Fruit fly (Drosophila melanogaster): Measurements from ENCODE around the gene mdu.

Gene mdu

DNA sequence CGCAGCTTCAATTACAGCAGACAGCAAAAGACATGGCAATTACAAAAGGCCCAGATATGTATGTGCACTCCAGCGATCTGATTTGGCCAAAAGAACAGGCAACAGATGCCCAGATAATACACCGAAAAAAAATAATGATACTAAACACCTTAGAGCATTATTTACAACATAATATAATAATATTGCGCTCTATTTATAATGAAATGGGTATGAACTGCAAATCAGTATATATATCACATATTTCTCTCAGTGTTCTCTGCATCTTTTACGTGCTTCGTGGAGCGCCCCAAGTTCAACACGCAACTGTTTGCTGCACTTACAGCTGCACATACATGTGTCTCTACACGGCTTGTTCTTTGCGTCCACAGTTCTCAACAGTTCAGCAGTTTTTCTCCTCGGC is 10.6 kb downstream of the mdu start (continued):
- peak; percentile 20 for TF ChIP-seq CG1621 (tag; optimal IDR thresholded peaks at IDR 0.05)
- peak; percentile 72 for TF ChIP-seq lz (GFP tag; optimal IDR thresholded peaks at IDR 0.05)
- TF ChIP-seq Eip78C (GFP tag) = peak; percentile 91
- peak; percentile 70 for TF ChIP-seq topi (GFP tag; optimal IDR thresholded peaks at IDR 0.05)
- peak; percentile 29 for TF ChIP-seq Hr39 (GFP tag; optimal IDR thresholded peaks at IDR 0.05)
- peak; percentile 71 for TF ChIP-seq esn (GFP tag; optimal IDR thresholded peaks at IDR 0.05)
- TF ChIP-seq dsx (GFP tag; optimal IDR thresholded peaks at IDR 0.05; ENCODE audit: poor library complexity, severe bottlenecking) = peak; percentile 62
- TF ChIP-seq CG11902 (GFP tag; optimal IDR thresholded peaks at IDR 0.05) = no peak

DNA sequence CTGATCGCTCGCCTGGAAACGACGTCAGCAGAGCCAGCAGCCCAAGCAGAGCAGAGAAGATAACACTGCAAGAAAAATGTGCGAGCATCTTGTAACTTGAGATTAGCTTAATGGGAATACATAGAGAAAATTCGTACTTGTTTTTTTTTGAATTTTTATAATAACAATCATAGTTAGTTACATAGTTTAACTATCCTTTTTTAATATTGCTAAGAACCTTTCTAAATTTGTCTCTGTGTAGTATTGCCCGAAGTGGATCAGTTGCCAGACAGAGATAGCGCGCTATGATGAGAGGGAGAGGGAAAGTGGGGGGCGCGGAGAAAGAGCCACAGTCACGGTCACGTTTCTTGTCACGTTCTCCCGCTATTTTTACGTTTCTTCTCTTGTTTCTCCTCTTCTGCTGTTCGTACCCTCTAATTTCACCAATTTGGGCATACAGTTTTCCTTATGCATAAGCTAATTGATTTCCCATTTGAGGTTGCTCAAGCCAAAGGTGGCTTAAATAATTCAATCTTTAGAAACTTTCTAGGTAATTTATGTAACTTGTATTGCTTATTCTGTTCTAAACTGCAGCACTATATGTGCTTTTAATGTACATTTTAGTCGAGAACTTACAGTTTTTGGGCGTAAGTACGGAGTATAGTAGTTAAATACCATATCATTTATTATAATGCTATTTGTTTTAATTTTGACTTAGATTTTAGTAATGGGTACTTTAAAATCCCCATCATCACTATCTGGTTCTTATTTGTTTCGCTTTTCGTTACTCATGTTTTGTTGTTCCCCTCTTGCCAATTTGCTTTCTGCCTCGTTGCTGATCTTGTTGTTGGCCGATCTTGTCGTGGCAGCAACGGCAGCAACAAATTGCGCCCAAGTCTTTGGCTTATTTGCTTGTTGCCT is 14.0 kb downstream of the mdu start:
- TF ChIP-seq CG6854 (GFP tag; optimal IDR thresholded peaks at IDR 0.05) (peak; percentile 86), Sox15 (GFP tag; optimal IDR thresholded peaks at IDR 0.05) (peak; percentile 80), eg (GFP tag; IDR thresholded peaks at IDR 0.05) (peak; percentile 90), lz (GFP tag; optimal IDR thresholded peaks at IDR 0.05) (peak; percentile 94), Ets21C (GFP tag; optimal IDR thresholded peaks at IDR 0.05) (peak; percentile 86), esn (GFP tag; optimal IDR thresholded peaks at IDR 0.05) (peak; percentile 96), CG15336 (GFP tag; IDR thresholded peaks at IDR 0.05) (peak; percentile 86), salr (GFP tag; optimal IDR thresholded peaks at IDR 0.05) (peak; percentile 80 to 83), CG9139 (GFP tag; optimal IDR thresholded peaks at IDR 0.05) (peak; percentile 63), CG11762 (GFP tag; optimal IDR thresholded peaks at IDR 0.05; ENCODE audit: insufficient read depth) (peak; percentile 87), CG6276 (GFP tag; optimal IDR thresholded peaks at IDR 0.05) (peak; percentile 79), CG8119 (GFP tag; IDR thresholded peaks at IDR 0.05) (peak; percentile 89), spab (GFP tag; optimal IDR thresholded peaks at IDR 0.05) (peak; percentile 77), CG6808 (GFP tag; optimal IDR thresholded peaks at IDR 0.05) (peak; percentile 82), Eip78C (GFP tag) (peak; percentile 97), CG1621 (tag; optimal IDR thresholded peaks at IDR 0.05) (peak; percentile 82), Hr39 (GFP tag; optimal IDR thresholded peaks at IDR 0.05) (peak; percentile 94), CG10669 (GFP tag; optimal IDR thresholded peaks at IDR 0.05) (peak; percentile 80), CG3919 (GFP tag; optimal IDR thresholded peaks at IDR 0.05) (peak; percentile 91), CG4318 (GFP tag; optimal IDR thresholded peaks at IDR 0.05) (peak; percentile 69), CG8632 (GFP tag; optimal IDR thresholded peaks at IDR 0.05) (peak; percentile 89), CG6163 (GFP tag; IDR thresholded peaks at IDR 0.05) (peak; percentile 94), vri (GFP tag; optimal IDR thresholded peaks at IDR 0.05) (peak; percentile 90), dsx (GFP tag; optimal IDR thresholded peaks at IDR 0.05; ENCODE audit: poor library complexity, severe bottlenecking) (peak; percentile 70), acj6 (GFP tag; optimal IDR thresholded peaks at IDR 0.05) (peak; percentile 94), OdsH (GFP tag; optimal IDR thresholded peaks at IDR 0.05) (peak; percentile 92), Blimp-1 (GFP tag; optimal IDR thresholded peaks at IDR 0.05) (peak; percentile 77), CG7368 (GFP tag; optimal IDR thresholded peaks at IDR 0.05) (peak; percentile 81), Sox102F (GFP tag; optimal IDR thresholded peaks at IDR 0.05) (peak; percentile 91), fkh (GFP tag; optimal IDR thresholded peaks at IDR 0.05) (no peak), CG11902 (GFP tag; optimal IDR thresholded peaks at IDR 0.05) (peak; percentile 79), Gug (GFP tag; IDR thresholded peaks at IDR 0.05) (peak; percentile 88), CG16779 (tag; optimal IDR thresholded peaks at IDR 0.05) (peak; percentile 74), Eip75B (GFP tag; optimal IDR thresholded peaks at IDR 0.05) (peak; percentile 92), Sox14 (GFP tag; optimal IDR thresholded peaks at IDR 0.05) (peak; percentile 94), CG3032 (tag; optimal IDR thresholded peaks at IDR 0.05) (peak; percentile 78), topi (GFP tag; optimal IDR thresholded peaks at IDR 0.05) (peak; percentile 94), fd59A (GFP tag; optimal IDR thresholded peaks at IDR 0.05) (peak; percentile 75), dac (GFP tag; optimal IDR thresholded peaks at IDR 0.05) (peak; percentile 43), svp (GFP tag) (peak; percentile 94), Met (GFP tag; optimal IDR thresholded peaks at IDR 0.05) (peak; percentile 95), Ets96B (tag; optimal IDR thresholded peaks at IDR 0.05) (peak; percentile 60), CG6792 (GFP tag; optimal IDR thresholded peaks at IDR 0.05) (peak; percentile 92), CG31627 (GFP tag; optimal IDR thresholded peaks at IDR 0.05) (peak; percentile 93), net (GFP tag; optimal IDR thresholded peaks at IDR 0.05) (peak; percentile 87), Hr38 (GFP tag; optimal IDR thresholded peaks at IDR 0.05) (no peak)
